Worm (Caenorhabditis elegans): ENCODE data around the gene pqn-8.

The pqn-8 gene

DNA sequence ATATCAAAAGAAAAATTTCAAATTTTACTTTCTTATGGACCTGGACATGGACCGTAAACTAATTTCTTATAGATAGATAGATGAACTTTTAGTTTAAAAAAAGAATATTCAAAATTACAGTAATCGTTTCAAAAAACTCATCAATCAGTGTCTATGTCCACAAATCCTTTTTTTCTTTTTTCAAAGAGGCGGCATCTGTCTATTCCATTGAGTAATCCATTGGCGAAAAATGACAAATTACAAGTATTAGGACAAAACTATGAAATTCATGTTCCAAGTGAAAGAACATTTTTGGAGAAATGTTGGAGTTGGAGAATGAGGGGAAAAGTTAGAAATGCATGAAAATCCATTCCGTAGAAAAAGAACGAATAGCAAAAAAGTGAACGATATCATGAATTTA, 12.2 kb downstream of the pqn-8 start (continued):
- TF ChIP-seq F33H1.4 (GFP tag; IDR thresholded peaks at IDR 0.05) (no peak), die-1 (tag; optimal IDR thresholded peaks at IDR 0.05) (no peak), lin-35 (GFP tag; optimal IDR thresholded peaks at IDR 0.05) (no peak), zfh-2 (GFP tag; conservative IDR thresholded peaks at IDR 0.05) (no peak), F22D6.2 (tag; optimal IDR thresholded peaks at IDR 0.05) (no peak)

DNA sequence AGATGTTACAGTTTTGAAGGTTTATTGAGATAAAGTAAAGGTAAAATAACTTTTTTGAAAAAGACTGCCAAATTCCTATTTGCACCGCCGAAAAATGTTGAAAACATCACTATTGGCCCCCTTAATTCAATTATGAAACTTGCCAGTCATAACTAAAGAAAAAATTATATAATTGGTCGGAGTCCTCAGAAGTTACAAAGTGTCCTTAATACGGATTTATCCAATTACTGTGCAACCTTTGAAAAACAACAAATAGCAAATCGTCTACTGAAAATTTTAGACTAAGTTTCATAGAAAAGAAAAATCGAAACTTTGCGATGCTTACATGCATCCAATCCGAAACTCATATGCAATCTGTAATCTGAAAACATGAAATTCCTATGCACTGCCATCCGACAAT, 13.2 kb downstream of the pqn-8 start:
- no peak for TF ChIP-seq zim-3 (tag; optimal IDR thresholded peaks at IDR 0.05)
- no peak for TF ChIP-seq bed-2 (GFP tag; IDR thresholded peaks at IDR 0.05)
- no peak for TF ChIP-seq ceh-40 (GFP tag; IDR thresholded peaks at IDR 0.05)
- no peak for TF ChIP-seq ekl-4 (GFP tag; IDR thresholded peaks at IDR 0.05)
- no peak for TF ChIP-seq F55B11.4 (tag; optimal IDR thresholded peaks at IDR 0.05; ENCODE audit: borderline replicate concordance, insufficient read depth)
- no peak for TF ChIP-seq rpc-1 (optimal IDR thresholded peaks at IDR 0.05)
- TF ChIP-seq rpc-1 (tag; optimal IDR thresholded peaks at IDR 0.05) = no peak
- TF ChIP-seq ztf-26 (tag; optimal IDR thresholded peaks at IDR 0.05) = no peak
- TF ChIP-seq ztf-18 (tag; optimal IDR thresholded peaks at IDR 0.05) = no peak
- TF ChIP-seq hmg-20 (GFP tag; IDR thresholded peaks at IDR 0.05) = no peak
- TF ChIP-seq him-1 (tag; optimal IDR thresholded peaks at IDR 0.05) = no peak
- TF ChIP-seq aptf-3 (GFP tag; IDR thresholded peaks at IDR 0.05) = no peak
- no peak for TF ChIP-seq nhr-120 (GFP tag; IDR thresholded peaks at IDR 0.05)
- no peak for TF ChIP-seq unc-62 (GFP tag; optimal IDR thresholded peaks at IDR 0.05)

DNA sequence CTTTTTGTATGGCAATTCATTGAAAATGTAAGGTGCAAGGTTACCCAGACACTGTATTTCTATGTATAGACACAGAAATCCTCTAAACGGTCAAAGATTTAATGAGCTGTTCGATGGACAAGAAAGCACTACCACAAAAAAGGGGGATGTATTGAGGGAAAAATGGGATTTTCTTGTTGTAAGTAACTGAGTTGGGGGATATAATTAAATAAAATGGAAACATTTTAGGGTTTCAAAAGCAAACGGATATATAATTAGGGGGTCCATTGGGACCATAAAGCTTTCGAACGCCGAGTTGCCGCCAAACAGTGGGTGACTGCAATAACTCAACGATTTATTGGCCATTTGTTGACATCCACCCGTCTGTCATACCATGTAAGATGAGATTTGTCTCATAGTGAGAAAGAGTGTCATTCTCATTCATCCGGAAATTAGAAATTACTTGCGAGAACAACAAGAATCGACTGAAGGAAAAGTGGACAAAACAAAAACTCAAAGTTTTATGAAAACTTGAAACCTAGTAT, 15.6 kb downstream of the pqn-8 start:
- TF ChIP-seq K12H6.12 (tag; optimal IDR thresholded peaks at IDR 0.05) (no peak), ztf-28 (GFP tag; IDR thresholded peaks at IDR 0.05) (no peak), gei-17 (GFP tag; optimal IDR thresholded peaks at IDR 0.05) (no peak), Y56A3A.18 (GFP tag; IDR thresholded peaks at IDR 0.05) (no peak), madf-10 (tag; optimal IDR thresholded peaks at IDR 0.05) (no peak), ztf-26 (tag; optimal IDR thresholded peaks at IDR 0.05) (no peak), ceh-58 (GFP tag; IDR thresholded peaks at IDR 0.05) (no peak)

DNA sequence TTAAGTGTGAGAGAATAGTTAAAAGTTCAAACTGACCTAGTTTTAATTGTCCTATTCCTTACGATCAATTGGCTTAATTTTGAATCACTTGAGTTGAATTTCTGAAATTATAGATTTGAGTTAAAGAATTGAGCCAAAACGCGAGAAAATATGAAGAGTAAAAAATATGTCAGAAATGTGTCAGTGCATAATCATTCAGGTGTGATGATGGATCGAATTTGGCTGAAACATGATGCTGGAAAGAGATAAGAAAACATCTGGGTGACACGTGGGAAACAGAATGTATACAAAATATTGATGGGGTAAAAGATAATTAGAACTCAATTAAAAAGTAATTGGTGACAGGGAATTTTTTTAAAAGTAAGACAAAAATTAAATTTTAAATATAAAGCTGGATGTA, 24.0 kb downstream of the pqn-8 start, which contains the start of gene R10E12.2:
Gene R10E12.2, minus strand, starts transcription at position 101 of the 400 bp plus-strand sequence.
- TF ChIP-seq nhr-80 (tag; optimal IDR thresholded peaks at IDR 0.05) = no peak
- no peak for TF ChIP-seq F10E7.11 (tag; optimal IDR thresholded peaks at IDR 0.05)
- no peak for TF ChIP-seq nfya-2 (GFP tag; IDR thresholded peaks at IDR 0.05)
- no peak for TF ChIP-seq dpff-1 (tag; optimal IDR thresholded peaks at IDR 0.05)
- no peak for TF ChIP-seq F39B2.1 (GFP tag; IDR thresholded peaks at IDR 0.05)
- no peak for TF ChIP-seq let-607 (tag; optimal IDR thresholded peaks at IDR 0.05)
- TF ChIP-seq K12H6.12 (tag; optimal IDR thresholded peaks at IDR 0.05) = no peak
- no peak for TF ChIP-seq tlf-1 (GFP tag; optimal IDR thresholded peaks at IDR 0.05)
- no peak for TF ChIP-seq ztf-25 (GFP tag; IDR thresholded peaks at IDR 0.05)
- TF ChIP-seq him-1 (tag; optimal IDR thresholded peaks at IDR 0.05) = no peak
- no peak for TF ChIP-seq die-1 (tag; optimal IDR thresholded peaks at IDR 0.05)
- no peak for TF ChIP-seq sdz-38 (tag; optimal IDR thresholded peaks at IDR 0.05)
- no peak for TF ChIP-seq lag-1 (GFP tag; IDR thresholded peaks at IDR 0.05)
- TF ChIP-seq tbx-9 (tag; optimal IDR thresholded peaks at IDR 0.05; ENCODE audit: borderline replicate concordance) = no peak

All from whole organism, young adult.